Fruit fly (Drosophila melanogaster) whole organism, embryonic: Measurements from ENCODE around the gene Naa20A.

Source experiments
- Bdp1 ChIP-seq: fragments of 200-800 bp; sonication (Bioruptor generic); optimal IDR thresholded peaks from 3 replicates; lab custom pipeline; 2016; ENCODE audit warnings: missing biosample characterization, missing genetic modification characterization
- BtbVII ChIP-seq: fragments of 200-800 bp; sonication (Bioruptor generic); optimal IDR thresholded peaks from 3 replicates; lab custom pipeline; 2017; ENCODE audit warnings: missing biosample characterization, mild to moderate bottlenecking, missing genetic modification characterization
- CG10979 ChIP-seq: fragments of 200-800 bp; sonication (Bioruptor generic); optimal IDR thresholded peaks from 2 replicates; lab custom pipeline; 2018; ENCODE audit warnings: missing biosample characterization, mild to moderate bottlenecking, missing genetic modification characterization, moderate library complexity
- CG11093 ChIP-seq: fragments of 200-800 bp; sonication (Bioruptor generic); IDR thresholded peaks from 3 replicates; pipeline ENCODE4 v1.3.6; 2022; ENCODE audit warnings: missing biosample characterization, missing genetic modification characterization
- CG11560 ChIP-seq: fragments of 200-800 bp; sonication (Bioruptor generic); IDR thresholded peaks from 3 replicates; pipeline ENCODE4 v1.3.6; 2022; ENCODE audit warnings: missing biosample characterization, missing genetic modification characterization
- CG12071 ChIP-seq: fragments of 200-800 bp; sonication (Bioruptor generic); optimal IDR thresholded peaks from 3 replicates; lab custom pipeline; 2018; ENCODE audit warnings: missing biosample characterization, mild to moderate bottlenecking, missing genetic modification characterization
- CG12659 ChIP-seq: fragments of 200-800 bp; sonication (Bioruptor generic); optimal IDR thresholded peaks from 3 replicates; lab custom pipeline; 2017; ENCODE audit warnings: mild to moderate bottlenecking, missing biosample characterization, missing genetic modification reagents, missing genetic modification characterization
- CG13296 ChIP-seq: fragments of 200-800 bp; sonication (Bioruptor generic); optimal IDR thresholded peaks from 3 replicates; lab custom pipeline; 2018; ENCODE audit warnings: missing biosample characterization, mild to moderate bottlenecking, missing genetic modification characterization
- CG13624 ChIP-seq: fragments of 200-800 bp; sonication (Bioruptor generic); optimal IDR thresholded peaks from 2 replicates; lab custom pipeline; 2016; ENCODE audit warnings: missing biosample characterization, missing genetic modification characterization
- CG13894 ChIP-seq: fragments of 200-800 bp; sonication (Bioruptor generic); optimal IDR thresholded peaks from 3 replicates; lab custom pipeline; 2018; ENCODE audit warnings: missing biosample characterization, mild to moderate bottlenecking, missing genetic modification characterization, moderate library complexity
- CG15601 ChIP-seq: fragments of 200-800 bp; sonication (Bioruptor generic); optimal IDR thresholded peaks from 3 replicates; lab custom pipeline; 2019; ENCODE audit warnings: missing biosample characterization, mild to moderate bottlenecking, missing genetic modification characterization, moderate library complexity
- CG1647 ChIP-seq: fragments of 200-800 bp; sonication (Bioruptor generic); optimal IDR thresholded peaks from 3 replicates; lab custom pipeline; 2016; ENCODE audit warnings: missing biosample characterization, missing genetic modification characterization
- CG17359 ChIP-seq: fragments of 200-800 bp; sonication (Bioruptor generic); optimal IDR thresholded peaks from 3 replicates; lab custom pipeline; 2018; ENCODE audit warnings: missing biosample characterization, mild to moderate bottlenecking, missing genetic modification characterization, moderate library complexity
- CG17385 ChIP-seq: fragments of 200-800 bp; sonication (Bioruptor generic); optimal IDR thresholded peaks from 3 replicates; lab custom pipeline; 2018; ENCODE audit warnings: missing biosample characterization, mild to moderate bottlenecking, missing genetic modification characterization
- CG17802 ChIP-seq: fragments of 200-800 bp; sonication (Bioruptor generic); optimal IDR thresholded peaks from 2 replicates; lab custom pipeline; 2018; ENCODE audit warnings: missing biosample characterization, mild to moderate bottlenecking, missing genetic modification characterization, moderate library complexity
- CG18619 ChIP-seq: fragments of 200-800 bp; sonication (Bioruptor generic); optimal IDR thresholded peaks from 3 replicates; lab custom pipeline; 2017; ENCODE audit warnings: missing biosample characterization, mild to moderate bottlenecking, missing genetic modification characterization
- CG30431 ChIP-seq: fragments of 200-800 bp; sonication (Bioruptor generic); optimal IDR thresholded peaks from 2 replicates; lab custom pipeline; 2017; ENCODE audit warnings: missing biosample characterization, missing genetic modification characterization
- CG33213 ChIP-seq: fragments of 200-800 bp; sonication (Bioruptor generic); optimal IDR thresholded peaks from 3 replicates; lab custom pipeline; 2016; ENCODE audit warnings: missing biosample characterization, missing genetic modification characterization
- CG3407 ChIP-seq: fragments of 200-800 bp; sonication (Bioruptor generic); optimal IDR thresholded peaks from 2 replicates; lab custom pipeline; 2018; ENCODE audit warnings: missing biosample characterization, mild to moderate bottlenecking, missing genetic modification characterization
- CG4328 ChIP-seq: fragments of 200-800 bp; sonication (Bioruptor generic); optimal IDR thresholded peaks from 3 replicates; lab custom pipeline; 2017; ENCODE audit warnings: missing biosample characterization, missing genetic modification reagents, missing genetic modification characterization
- CG43689 ChIP-seq: fragments of 200-800 bp; sonication (Bioruptor generic); IDR thresholded peaks from 2 replicates; pipeline ENCODE4 v1.3.6; 2022; ENCODE audit warnings: missing biosample characterization, missing genetic modification characterization
- CG4404 ChIP-seq: fragments of 200-800 bp; sonication (Bioruptor generic); IDR thresholded peaks from 2 replicates; pipeline ENCODE4 v1.3.6; 2022; ENCODE audit warnings: missing biosample characterization, missing genetic modification characterization
- CG4617 ChIP-seq: fragments of 200-800 bp; sonication (Bioruptor generic); optimal IDR thresholded peaks from 3 replicates; lab custom pipeline; 2016; ENCODE audit warnings: missing biosample characterization, missing genetic modification characterization, borderline replicate concordance
- CG4730 ChIP-seq: fragments of 200-800 bp; sonication (Bioruptor generic); IDR thresholded peaks from 2 replicates; pipeline ENCODE4 v1.3.6; 2022; ENCODE audit warnings: missing biosample characterization, missing genetic modification characterization
- CG6175 ChIP-seq: fragments of 200-800 bp; sonication (Bioruptor generic); IDR thresholded peaks from 3 replicates; pipeline ENCODE4 v1.3.6; 2022; ENCODE audit warnings: missing biosample characterization, missing genetic modification characterization
- CG7357 ChIP-seq: fragments of 200-800 bp; sonication (Bioruptor generic); IDR thresholded peaks from 3 replicates; pipeline ENCODE4 v1.3.6; 2022; ENCODE audit warnings: missing biosample characterization, missing genetic modification characterization
- Dbx ChIP-seq: fragments of 200-800 bp; sonication (Bioruptor generic); IDR thresholded peaks from 3 replicates; pipeline ENCODE4 v1.3.6; 2022; ENCODE audit warnings: missing biosample characterization, missing genetic modification characterization
- Deaf1 ChIP-seq: fragments of 200-800 bp; optimal IDR thresholded peaks from 3 replicates; lab custom pipeline; 2019; ENCODE audit warnings: missing biosample characterization, mild to moderate bottlenecking, missing genetic modification characterization, moderate library complexity
- Drgx ChIP-seq: fragments of 200-800 bp; sonication (Bioruptor generic); IDR thresholded peaks from 2 replicates; pipeline ENCODE4 v1.3.6; 2022; ENCODE audit warnings: missing biosample characterization, missing genetic modification characterization
- Ets65A ChIP-seq: fragments of 200-800 bp; sonication (Bioruptor generic); peaks from one replicate; lab custom pipeline; 2016; ENCODE audit warnings: missing biosample characterization, missing genetic modification characterization
- Gsc ChIP-seq: fragments of 200-800 bp; sonication (Bioruptor generic); IDR thresholded peaks from 2 replicates; pipeline ENCODE4 v1.3.6; 2022; ENCODE audit warnings: missing biosample characterization, missing genetic modification characterization
- Gug ChIP-seq: fragments of 200-800 bp; sonication (Bioruptor generic); IDR thresholded peaks from 4 replicates; pipeline ENCODE4 v1.3.6; 2022; ENCODE audit warnings: missing biosample characterization, missing genetic modification characterization
- H2.0 ChIP-seq: fragments of 200-800 bp; sonication (Bioruptor generic); IDR thresholded peaks from 2 replicates; pipeline ENCODE4 v1.3.6; 2022; ENCODE audit warnings: missing biosample characterization, missing genetic modification characterization
- Lpt ChIP-seq: fragments of >200 bp; optimal IDR thresholded peaks from 2 replicates; lab custom pipeline; 2018; ENCODE audit warnings: missing biosample characterization, missing genetic modification characterization
- NfI ChIP-seq: fragments of 200-800 bp; sonication (Bioruptor generic); optimal IDR thresholded peaks from 3 replicates; lab custom pipeline; 2018; ENCODE audit warnings: missing biosample characterization, mild to moderate bottlenecking, missing genetic modification characterization, moderate library complexity
- Optix ChIP-seq: fragments of 200-800 bp; sonication (Bioruptor generic); IDR thresholded peaks from 3 replicates; pipeline ENCODE4 v1.3.6; 2022; ENCODE audit warnings: missing biosample characterization, missing genetic modification characterization
- Rfx ChIP-seq: fragments of 200-800 bp; sonication (Bioruptor generic); IDR thresholded peaks from 2 replicates; pipeline ENCODE4 v1.3.6; 2022; ENCODE audit warnings: missing biosample characterization, missing genetic modification characterization
- Vsx1 ChIP-seq: fragments of 200-800 bp; sonication (Bioruptor generic); optimal IDR thresholded peaks from 2 replicates; lab custom pipeline; 2017; ENCODE audit warnings: missing biosample characterization, mild to moderate bottlenecking, missing genetic modification characterization, missing genetic modification reagents
- btn ChIP-seq: fragments of 200-800 bp; sonication (Bioruptor generic); optimal IDR thresholded peaks from 2 replicates; lab custom pipeline; 2016; ENCODE audit warnings: missing biosample characterization, missing genetic modification characterization
- chif ChIP-seq, 2 experiments: fragments of 200-800 bp; sonication (Bioruptor generic); optimal IDR thresholded peaks; 3 replicates each; lab custom pipeline; 2016; ENCODE audit warnings: missing biosample characterization in 2 of 2, missing genetic modification characterization in 2 of 2
- danr ChIP-seq: fragments of 200-800 bp; sonication (Bioruptor generic); IDR thresholded peaks from 2 replicates; pipeline ENCODE4 v1.3.6; 2022; ENCODE audit warnings: missing biosample characterization, missing genetic modification characterization
- dmrt11E ChIP-seq: fragments of 200-800 bp; sonication (Bioruptor generic); optimal IDR thresholded peaks from 3 replicates; lab custom pipeline; 2018; ENCODE audit warnings: missing biosample characterization, mild to moderate bottlenecking, missing genetic modification characterization, moderate library complexity
- fd102C ChIP-seq: fragments of 200-800 bp; sonication (Bioruptor generic); optimal IDR thresholded peaks from 2 replicates; lab custom pipeline; 2018; ENCODE audit warnings: missing biosample characterization, mild to moderate bottlenecking, missing genetic modification characterization, moderate library complexity
- fru ChIP-seq: fragments of >200 bp; optimal IDR thresholded peaks from 2 replicates; lab custom pipeline; 2017
- gce ChIP-seq: fragments of 200-800 bp; sonication (Bioruptor generic); IDR thresholded peaks from 3 replicates; pipeline ENCODE4 v1.3.6; 2022; ENCODE audit warnings: missing biosample characterization, missing genetic modification characterization
- hkb ChIP-seq, 2 experiments: fragments of 200-800 bp in 1 of 2; fragments of >200 bp in 1 of 2; sonication (Bioruptor generic) in 1 of 2; IDR thresholded peaks in 1 of 2; optimal IDR thresholded peaks in 1 of 2; 2 replicates each; pipeline versions ENCODE4 v1.3.6 to Lab custom; 2017 to 2022; ENCODE audit warnings: missing biosample characterization in 1 of 2, missing genetic modification characterization in 1 of 2
- otp ChIP-seq: fragments of 200-800 bp; sonication (Bioruptor generic); IDR thresholded peaks from 3 replicates; pipeline ENCODE4, ENCODE4 v1.3.6; 2022; ENCODE audit warnings: missing biosample characterization, missing genetic modification characterization
- pita ChIP-seq: fragments of 200-800 bp; sonication (Bioruptor generic); optimal IDR thresholded peaks from 2 replicates; lab custom pipeline; 2017; ENCODE audit warnings: missing biosample characterization, mild to moderate bottlenecking, missing genetic modification characterization
- salm ChIP-seq: fragments of 200-800 bp; sonication (Bioruptor generic); optimal IDR thresholded peaks from 2 replicates; lab custom pipeline; 2018; ENCODE audit warnings: missing biosample characterization, mild to moderate bottlenecking, missing genetic modification characterization
- so ChIP-seq: fragments of 200-800 bp; sonication (Bioruptor generic); IDR thresholded peaks from 3 replicates; pipeline ENCODE4 v1.3.6; 2022; ENCODE audit warnings: missing biosample characterization, missing genetic modification characterization
- wor ChIP-seq: fragments of 200-800 bp; sonication (Bioruptor generic); IDR thresholded peaks from 2 replicates; pipeline ENCODE4 v1.3.6; 2022; ENCODE audit warnings: missing biosample characterization, missing genetic modification characterization

Gene Naa20A

DNA sequence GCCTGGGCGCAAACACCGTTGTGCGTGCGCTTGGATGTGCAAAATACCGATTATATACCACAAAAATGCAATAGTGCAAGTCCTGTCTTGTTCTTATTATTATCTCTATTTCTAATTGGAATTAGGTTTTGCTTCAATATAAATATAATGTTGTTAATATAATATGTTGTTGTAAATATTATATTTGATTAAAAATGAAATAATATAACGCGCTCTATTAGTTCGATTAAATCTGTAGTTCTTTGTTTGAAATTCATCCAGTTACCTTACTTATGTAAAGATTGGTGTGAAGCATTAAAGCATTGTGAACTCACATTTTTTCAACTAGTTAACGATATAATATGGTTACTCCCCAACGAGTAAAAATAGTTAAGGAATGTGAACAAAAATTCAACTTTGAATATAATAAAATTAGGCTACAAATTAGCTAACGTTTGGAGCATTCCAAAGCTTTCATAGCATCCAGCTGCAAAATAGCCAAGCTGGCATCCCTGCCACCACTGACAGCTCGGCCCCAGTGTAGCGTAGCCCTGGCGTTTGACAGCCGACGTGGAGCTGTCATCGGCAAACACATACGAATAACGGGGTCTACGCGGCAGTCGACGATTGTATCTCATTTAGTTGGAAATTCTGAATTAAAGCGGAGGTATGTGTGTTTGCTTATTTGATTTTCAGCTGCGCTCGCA lies 20.1 kb upstream of the Naa20A start, which contains the start of the genes CG12237 and Sec61gamma (continued):
- TF ChIP-seq CG3407, result no peak
- TF ChIP-seq Gsc, result no peak
- peak; percentile 6 for TF ChIP-seq dmrt11E
- TF ChIP-seq CG30431 (GFP tag; lab: Kevin White, UChicago), result no peak
- no peak for TF ChIP-seq danr (GFP tag; lab: Robert Waterston, UW)
- no peak for TF ChIP-seq Bdp1 (GFP tag; lab: Kevin White, UChicago)
- TF ChIP-seq wor (GFP tag; lab: Robert Waterston, UW), result no peak
- no peak for TF ChIP-seq pita (GFP tag; lab: Kevin White, UChicago)
- peak; percentile 15 for TF ChIP-seq CG17802 (tag; lab: Kevin White, UChicago)
- peak; percentile 26 for TF ChIP-seq CG17359
- TF ChIP-seq CG13296 (GFP tag; lab: Kevin White, UChicago), result peak; percentile 35
- no peak for TF ChIP-seq CG10979 (tag; lab: Kevin White, UChicago)
- TF ChIP-seq CG4404, result no peak
- TF ChIP-seq Deaf1 (tag; lab: Kevin White, UChicago), result peak; percentile 91
- TF ChIP-seq Dbx, result peak; percentile 53; the same call in 2 of the 3 replicates
- TF ChIP-seq btn (GFP tag; lab: Kevin White, UChicago), result no peak
- peak; percentile 77 for TF ChIP-seq CG12659 (GFP tag; lab: Kevin White, UChicago)
- peak; percentile 24 for TF ChIP-seq CG15601 (tag; lab: Kevin White, UChicago)
- TF ChIP-seq fd102C, result no peak
- TF ChIP-seq Lpt (GFP tag; lab: Kevin White, UChicago), result no peak
- TF ChIP-seq Optix, result no peak
- TF ChIP-seq Vsx1 (GFP tag; lab: Kevin White, UChicago), result no peak
- TF ChIP-seq CG11560, result no peak
- TF ChIP-seq gce (GFP tag; lab: Robert Waterston, UW), result no peak
- peak; percentile 32 for TF ChIP-seq CG4617 (GFP tag; lab: Kevin White, UChicago)
- no peak for TF ChIP-seq salm (tag; lab: Kevin White, UChicago)
- TF ChIP-seq otp (GFP tag; lab: Robert Waterston, UW), result no peak
- no peak for TF ChIP-seq CG12071
- peak; percentile 61 for TF ChIP-seq CG13894
- TF ChIP-seq so (GFP tag; lab: Robert Waterston, UW), result 0 out of 3 replicates have a peak, but pooled peaks have one; percentile 44
- 0 out of 3 replicates have a peak, but pooled peaks have one; percentile 7 for TF ChIP-seq CG6175 (GFP tag; lab: Robert Waterston, UW)
- TF ChIP-seq CG13624, result peak; percentile 22
- TF ChIP-seq CG1647 (GFP tag; lab: Kevin White, UChicago), result peak; percentile 14
- TF ChIP-seq chif (GFP tag; optimal IDR thresholded peaks at IDR 0.05; lab: Kevin White, UChicago), result peak in 1 of 2 experiments; percentile 11
- TF ChIP-seq NfI, result peak; percentile 11
- TF ChIP-seq CG18619 (GFP tag; lab: Kevin White, UChicago), result no peak
- TF ChIP-seq CG7357 (GFP tag; lab: Robert Waterston, UW), result no peak
- no peak for TF ChIP-seq BtbVII (GFP tag; lab: Kevin White, UChicago)
- TF ChIP-seq CG33213, result peak; percentile 39
- TF ChIP-seq H2.0 (GFP tag; lab: Robert Waterston, UW), result 0 out of 2 replicates have a peak, but pooled peaks have one; percentile 6
- TF ChIP-seq CG43689 (GFP tag; lab: Robert Waterston, UW), result no peak
- peak; percentile 9 for TF ChIP-seq CG17385
- TF ChIP-seq Ets65A (GFP tag; lab: Kevin White, UChicago), result peak; percentile 59
- TF ChIP-seq Drgx (GFP tag; lab: Robert Waterston, UW), result no peak
- TF ChIP-seq CG4730 (GFP tag; lab: Robert Waterston, UW), result no peak
- TF ChIP-seq Rfx (GFP tag; lab: Robert Waterston, UW), result peak; percentile 72
- TF ChIP-seq CG4328 (GFP tag; lab: Kevin White, UChicago), result no peak
- TF ChIP-seq hkb (optimal IDR thresholded peaks at IDR 0.05; lab: Kevin White, UChicago), result no peak
- no peak for TF ChIP-seq hkb (GFP tag; IDR thresholded peaks at IDR 0.05; lab: Robert Waterston, UW)
- TF ChIP-seq CG11093 (GFP tag; lab: Robert Waterston, UW), result no peak
- no peak for TF ChIP-seq fru (lab: Kevin White, UChicago)
- TF ChIP-seq Gug (GFP tag; lab: Robert Waterston, UW), result no peak
